Fruit fly (Drosophila melanogaster) whole organism, embryonic: ENCODE measurements around the gene Unr.

ENCODE experiments used
- Bgb ChIP-seq: fragments of 200-800 bp; sonication (Bioruptor generic); IDR thresholded peaks from 2 replicates; pipeline ENCODE4 v1.3.6; 2022; ENCODE audit warnings: missing biosample characterization, missing genetic modification characterization; ENCODE audit not compliant: partially characterized antibody
- CG10147 ChIP-seq: fragments of 200-800 bp; sonication (Bioruptor generic); optimal IDR thresholded peaks from 2 replicates; lab custom pipeline; 2019; ENCODE audit warnings: missing biosample characterization, mild to moderate bottlenecking, missing genetic modification characterization, moderate library complexity
- CG12219 ChIP-seq: fragments of 200-800 bp; sonication (Bioruptor generic); optimal IDR thresholded peaks from 3 replicates; lab custom pipeline; 2018; ENCODE audit warnings: missing biosample characterization, mild to moderate bottlenecking, missing genetic modification characterization
- CG12236 ChIP-seq: fragments of 200-800 bp; sonication (Bioruptor generic); optimal IDR thresholded peaks from 2 replicates; lab custom pipeline; 2016; ENCODE audit warnings: missing biosample characterization, missing genetic modification characterization
- CG13424 ChIP-seq: fragments of 200-800 bp; sonication (Bioruptor generic); optimal IDR thresholded peaks from 2 replicates; lab custom pipeline; 2019; ENCODE audit warnings: missing biosample characterization, mild to moderate bottlenecking, missing genetic modification characterization, moderate library complexity
- CG16863 ChIP-seq: fragments of 200-800 bp; sonication (Bioruptor generic); optimal IDR thresholded peaks from 3 replicates; lab custom pipeline; 2016; ENCODE audit warnings: missing biosample characterization, missing genetic modification characterization
- CG17186 ChIP-seq: fragments of 200-800 bp; sonication (Bioruptor generic); optimal IDR thresholded peaks from 3 replicates; lab custom pipeline; 2017; ENCODE audit warnings: missing biosample characterization, missing genetic modification reagents, missing genetic modification characterization
- CG17361 ChIP-seq: fragments of 200-800 bp; sonication (Bioruptor generic); IDR thresholded peaks from 3 replicates; pipeline ENCODE4 v1.3.6; 2022; ENCODE audit warnings: missing biosample characterization, missing genetic modification characterization
- CG17568 ChIP-seq: fragments of 200-800 bp; sonication (Bioruptor generic); optimal IDR thresholded peaks from 2 replicates; lab custom pipeline; 2018; ENCODE audit warnings: missing biosample characterization, mild to moderate bottlenecking, missing genetic modification characterization, moderate library complexity
- CG17829 ChIP-seq: fragments of 200-800 bp; optimal IDR thresholded peaks from 2 replicates; lab custom pipeline; 2019; ENCODE audit warnings: missing biosample characterization, mild to moderate bottlenecking, missing genetic modification characterization, moderate library complexity
- CG1792 ChIP-seq: fragments of 200-800 bp; sonication (Bioruptor generic); optimal IDR thresholded peaks from 2 replicates; lab custom pipeline; 2016; ENCODE audit warnings: missing biosample characterization, missing genetic modification characterization
- CG2199 ChIP-seq: fragments of 200-800 bp; sonication (Bioruptor generic); IDR thresholded peaks from 3 replicates; pipeline ENCODE4 v1.3.6; 2022; ENCODE audit warnings: missing biosample characterization, missing genetic modification characterization
- CG2875 ChIP-seq: fragments of 200-800 bp; sonication (Bioruptor generic); optimal IDR thresholded peaks from 2 replicates; lab custom pipeline; 2017; ENCODE audit warnings: missing biosample characterization, mild to moderate bottlenecking, missing genetic modification characterization, missing genetic modification reagents
- CG30403 ChIP-seq: fragments of 200-800 bp; sonication (Bioruptor generic); optimal IDR thresholded peaks from 3 replicates; lab custom pipeline; 2016; ENCODE audit warnings: missing biosample characterization, missing genetic modification characterization
- CG3065 ChIP-seq: fragments of 200-800 bp; sonication (Bioruptor generic); optimal IDR thresholded peaks from 2 replicates; lab custom pipeline; 2016; ENCODE audit warnings: missing biosample characterization, missing genetic modification characterization
- CG32532 ChIP-seq: fragments of 200-800 bp; sonication (Bioruptor generic); IDR thresholded peaks from 2 replicates; pipeline ENCODE4 v1.3.6; 2022; ENCODE audit warnings: missing biosample characterization, missing genetic modification characterization
- CG4328 ChIP-seq: fragments of 200-800 bp; sonication (Bioruptor generic); optimal IDR thresholded peaks from 3 replicates; lab custom pipeline; 2017; ENCODE audit warnings: missing biosample characterization, missing genetic modification reagents, missing genetic modification characterization
- CG4360 ChIP-seq: fragments of 200-800 bp; sonication (Bioruptor generic); IDR thresholded peaks from 2 replicates; pipeline ENCODE4 v1.3.6; 2022; ENCODE audit warnings: missing biosample characterization, missing genetic modification characterization
- CG4424 ChIP-seq: fragments of 200-800 bp; sonication (Bioruptor generic); optimal IDR thresholded peaks from 3 replicates; lab custom pipeline; 2016; ENCODE audit warnings: missing biosample characterization, missing genetic modification characterization
- CG6254 ChIP-seq: fragments of 200-800 bp; sonication (Bioruptor generic); optimal IDR thresholded peaks from 3 replicates; lab custom pipeline; 2017; ENCODE audit warnings: mild to moderate bottlenecking, missing biosample characterization, missing genetic modification reagents, missing genetic modification characterization
- CG6689 ChIP-seq: fragments of 200-800 bp; sonication (Bioruptor generic); IDR thresholded peaks from 2 replicates; pipeline ENCODE4 v1.3.6; 2022; ENCODE audit warnings: missing biosample characterization, missing genetic modification characterization
- CG6765 ChIP-seq: fragments of 200-800 bp; sonication (Bioruptor generic); optimal IDR thresholded peaks from 3 replicates; lab custom pipeline; 2017; ENCODE audit warnings: missing biosample characterization, mild to moderate bottlenecking, missing genetic modification characterization
- CG6854 ChIP-seq: fragments of 200-800 bp; sonication (Bioruptor generic); optimal IDR thresholded peaks from 3 replicates; lab custom pipeline; 2017; ENCODE audit warnings: missing biosample characterization, mild to moderate bottlenecking, missing genetic modification characterization
- CG7839 ChIP-seq: fragments of 200-800 bp; sonication (Bioruptor generic); optimal IDR thresholded peaks from 3 replicates; lab custom pipeline; 2018; ENCODE audit warnings: missing biosample characterization, mild to moderate bottlenecking, missing genetic modification characterization, moderate library complexity
- CrebB ChIP-seq: fragments of 200-800 bp; sonication (Bioruptor generic); optimal IDR thresholded peaks from 3 replicates; lab custom pipeline; 2018; ENCODE audit warnings: missing biosample characterization, mild to moderate bottlenecking, missing genetic modification characterization
- E2f1 ChIP-seq: fragments of 200-800 bp; sonication (Bioruptor generic); IDR thresholded peaks from 2 replicates; pipeline ENCODE4 v1.3.6; 2022; ENCODE audit warnings: missing biosample characterization, missing genetic modification characterization
- H15 ChIP-seq: fragments of 200-800 bp; sonication (Bioruptor generic); IDR thresholded peaks from 3 replicates; pipeline ENCODE4 v1.3.6; 2022; ENCODE audit warnings: missing biosample characterization, missing genetic modification characterization
- H2.0 ChIP-seq: fragments of 200-800 bp; sonication (Bioruptor generic); IDR thresholded peaks from 2 replicates; pipeline ENCODE4 v1.3.6; 2022; ENCODE audit warnings: missing biosample characterization, missing genetic modification characterization
- HLH3B ChIP-seq: fragments of 200-800 bp; sonication (Bioruptor generic); IDR thresholded peaks from 2 replicates; pipeline ENCODE4 v1.3.6; 2022; ENCODE audit warnings: missing biosample characterization, missing genetic modification characterization
- Hmx ChIP-seq: fragments of 200-800 bp; sonication (Bioruptor generic); optimal IDR thresholded peaks from 2 replicates; lab custom pipeline; 2016; ENCODE audit warnings: missing biosample characterization, missing genetic modification characterization
- Kr ChIP-seq: fragments of 200-800 bp; sonication (Bioruptor generic); optimal IDR thresholded peaks from 2 replicates; lab custom pipeline; 2017; ENCODE audit warnings: missing biosample characterization, mild to moderate bottlenecking, missing genetic modification characterization
- NK7.1 ChIP-seq: fragments of 200-800 bp; sonication (Bioruptor generic); optimal IDR thresholded peaks from 3 replicates; lab custom pipeline; 2016; ENCODE audit warnings: missing biosample characterization, missing genetic modification characterization
- Optix ChIP-seq: fragments of 200-800 bp; sonication (Bioruptor generic); IDR thresholded peaks from 3 replicates; pipeline ENCODE4 v1.3.6; 2022; ENCODE audit warnings: missing biosample characterization, missing genetic modification characterization
- Sin3A ChIP-seq: fragments of >200 bp; optimal IDR thresholded peaks from 2 replicates; lab custom pipeline; 2018
- ash1 ChIP-seq: fragments of 200-800 bp; sonication (Bioruptor generic); optimal IDR thresholded peaks from 2 replicates; lab custom pipeline; 2018; ENCODE audit warnings: missing biosample characterization, mild to moderate bottlenecking, missing genetic modification characterization
- br ChIP-seq: fragments of >200 bp; optimal IDR thresholded peaks from 2 replicates; lab custom pipeline; 2017
- disco-r ChIP-seq: fragments of 200-800 bp; sonication (Bioruptor generic); optimal IDR thresholded peaks from 2 replicates; lab custom pipeline; 2016; ENCODE audit warnings: missing biosample characterization, missing genetic modification characterization
- en ChIP-seq: fragments of 200-800 bp; sonication (Bioruptor generic); optimal IDR thresholded peaks from 2 replicates; lab custom pipeline; 2016; ENCODE audit warnings: missing biosample characterization, missing genetic modification characterization
- exex ChIP-seq: fragments of 200-800 bp; sonication (Bioruptor generic); optimal IDR thresholded peaks from 4 replicates; lab custom pipeline; 2018; ENCODE audit warnings: missing biosample characterization, mild to moderate bottlenecking, missing genetic modification characterization, moderate library complexity
- ham ChIP-seq: fragments of 200-800 bp; sonication (Bioruptor generic); IDR thresholded peaks from 2 replicates; pipeline ENCODE4 v1.3.6; 2022; ENCODE audit warnings: missing biosample characterization, missing genetic modification characterization
- insv ChIP-seq, 2 experiments: fragments of 200-800 bp; sonication (Bioruptor generic); optimal IDR thresholded peaks; 3 replicates each; lab custom pipeline; 2016 to 2018; ENCODE audit warnings: missing biosample characterization in 2 of 2, missing genetic modification characterization in 2 of 2
- kni ChIP-seq: fragments of 200-800 bp; sonication (Bioruptor generic); optimal IDR thresholded peaks from 3 replicates; lab custom pipeline; 2017; ENCODE audit warnings: mild to moderate bottlenecking, missing biosample characterization, missing genetic modification reagents, missing genetic modification characterization
- lmd ChIP-seq: fragments of 200-800 bp; sonication (Bioruptor generic); IDR thresholded peaks from 2 replicates; pipeline ENCODE4 v1.3.6; 2022; ENCODE audit warnings: missing biosample characterization, missing genetic modification characterization
- nerfin-1 ChIP-seq: fragments of 200-800 bp; sonication (Bioruptor generic); optimal IDR thresholded peaks from 3 replicates; lab custom pipeline; 2019; ENCODE audit warnings: missing biosample characterization, mild to moderate bottlenecking, missing genetic modification characterization, moderate library complexity
- odd ChIP-seq: fragments of 200-800 bp; sonication (Bioruptor generic); optimal IDR thresholded peaks from 2 replicates; lab custom pipeline; 2017; ENCODE audit warnings: missing biosample characterization, mild to moderate bottlenecking, missing genetic modification characterization
- phol ChIP-seq: fragments of 200-800 bp; sonication (Bioruptor generic); optimal IDR thresholded peaks from 3 replicates; lab custom pipeline; 2018; ENCODE audit warnings: missing biosample characterization, mild to moderate bottlenecking, missing genetic modification characterization, moderate library complexity
- pros ChIP-seq: fragments of 200-800 bp; sonication (Bioruptor generic); optimal IDR thresholded peaks from 3 replicates; lab custom pipeline; 2019; ENCODE audit warnings: missing biosample characterization, mild to moderate bottlenecking, missing genetic modification characterization, moderate library complexity
- row ChIP-seq: fragments of 200-800 bp; sonication (Bioruptor generic); IDR thresholded peaks from 3 replicates; pipeline ENCODE4 v1.3.6; 2022; ENCODE audit warnings: missing biosample characterization, missing genetic modification characterization
- salm ChIP-seq: fragments of 200-800 bp; sonication (Bioruptor generic); optimal IDR thresholded peaks from 2 replicates; lab custom pipeline; 2018; ENCODE audit warnings: missing biosample characterization, mild to moderate bottlenecking, missing genetic modification characterization
- ssp ChIP-seq: fragments of 200-800 bp; sonication (Bioruptor generic); IDR thresholded peaks from 2 replicates; pipeline ENCODE4 v1.3.6; 2022; ENCODE audit warnings: missing biosample characterization, missing genetic modification characterization
- sug ChIP-seq: fragments of 200-800 bp; optimal IDR thresholded peaks from 2 replicates; lab custom pipeline; 2019; ENCODE audit warnings: missing biosample characterization, mild to moderate bottlenecking, missing genetic modification characterization, moderate library complexity

The Unr gene

dm6 chr3L:8446050-8446781, 4.0 kb upstream of the Unr start (continued):
- TF ChIP-seq salm (tag; lab: Kevin White, UChicago) (no peak), CG2875 (GFP tag; lab: Kevin White, UChicago) (no peak), ash1 (GFP tag; lab: Kevin White, UChicago) (no peak), CG16863 (GFP tag; lab: Kevin White, UChicago) (no peak), CG4360 (GFP tag; lab: Robert Waterston, UW) (no peak), CG10147 (GFP tag; lab: Kevin White, UChicago) (peak; percentile 69), en (GFP tag; lab: Kevin White, UChicago) (no peak), CG1792 (GFP tag; lab: Kevin White, UChicago) (peak; percentile 36), CG32532 (peak; percentile 46; the same call in 1 of the 2 replicates), H15 (GFP tag; lab: Robert Waterston, UW) (no peak), insv (GFP tag; optimal IDR thresholded peaks at IDR 0.05; lab: Kevin White, UChicago) (no peak), sug (tag; lab: Kevin White, UChicago) (peak; percentile 39), Optix (no peak), CG17568 (GFP tag; lab: Kevin White, UChicago) (peak; percentile 56), Sin3A (lab: Kevin White, UChicago) (no peak), CG17361 (GFP tag; lab: Robert Waterston, UW) (peak; percentile 39; the same call in 1 of the 3 replicates), NK7.1 (no peak), br (no peak), CG13424 (peak; percentile 59), CG12236 (GFP tag; lab: Kevin White, UChicago) (no peak), CG3065 (GFP tag; lab: Kevin White, UChicago) (no peak), kni (GFP tag; lab: Kevin White, UChicago) (no peak)

- peak; percentile 44 for TF ChIP-seq CG7839 (tag; lab: Kevin White, UChicago)
- TF ChIP-seq CG2199 (GFP tag; lab: Robert Waterston, UW): peak; percentile 58; the same call in 1 of the 3 replicates
- peak; percentile 63 for TF ChIP-seq CG6689
- no peak for TF ChIP-seq disco-r
- TF ChIP-seq CG12219 (GFP tag; lab: Kevin White, UChicago): no peak
- TF ChIP-seq CG30403: peak; percentile 18
- TF ChIP-seq ssp (GFP tag; lab: Robert Waterston, UW): 0 out of 2 replicates have a peak, but pooled peaks have one; percentile 16
- no peak for TF ChIP-seq odd (GFP tag; lab: Kevin White, UChicago)
- TF ChIP-seq CG17186 (GFP tag; lab: Kevin White, UChicago): no peak
- peak; percentile 65 for TF ChIP-seq HLH3B (GFP tag; lab: Robert Waterston, UW)
- TF ChIP-seq lmd (GFP tag; lab: Robert Waterston, UW): peak; percentile 50
- peak; percentile 13 for TF ChIP-seq exex (tag; lab: Kevin White, UChicago)
- TF ChIP-seq CrebB (tag; lab: Kevin White, UChicago): no peak
- peak; percentile 61 for TF ChIP-seq CG6765 (GFP tag; lab: Kevin White, UChicago)
- no peak for TF ChIP-seq pros (GFP tag; lab: Kevin White, UChicago)
- peak; percentile 48 for TF ChIP-seq nerfin-1
- peak; percentile 76 for TF ChIP-seq CG17829 (tag; lab: Kevin White, UChicago)
- TF ChIP-seq H2.0: peak; percentile 55
- TF ChIP-seq phol: peak; percentile 71
- TF ChIP-seq row: peak; percentile 66
- peak; percentile 58 for TF ChIP-seq CG6854
- peak; percentile 62 for TF ChIP-seq CG4424 (GFP tag; lab: Kevin White, UChicago)
- TF ChIP-seq E2f1 (GFP tag; lab: Robert Waterston, UW): peak; percentile 55
- no peak for TF ChIP-seq ham
- TF ChIP-seq CG4328: peak; percentile 8
- no peak for TF ChIP-seq Kr (GFP tag; lab: Kevin White, UChicago)
- no peak for TF ChIP-seq Hmx
- no peak for TF ChIP-seq Bgb (GFP tag; lab: Robert Waterston, UW)
- peak; percentile 34 for TF ChIP-seq CG6254
Measured at dm6 chr3L:8445027-8445426, 2.8 kb upstream of the Unr start.
